Worm (Caenorhabditis elegans) whole organism, L1 larva: Measurements from ENCODE around the gene srw-20.

ENCODE experiments used
- egl-27 ChIP-seq, 2 experiments: fragments of 150-350 bp in 1 of 2; sonication (generic microtip); optimal IDR thresholded peaks; 3 replicates each; lab custom pipeline; 2017 to 2018; ENCODE audit warnings: missing biosample characterization in 2 of 2, missing genetic modification characterization in 2 of 2, missing genetic modification reagents in 2 of 2
- fkh-10 ChIP-seq: sonication (generic microtip); optimal IDR thresholded peaks from 2 replicates; lab custom pipeline; 2017; ENCODE audit warnings: missing biosample characterization, missing genetic modification reagents, missing genetic modification characterization
- fos-1 ChIP-seq: fragments of 150-350 bp; optimal IDR thresholded peaks from 2 replicates; lab custom pipeline; 2014; ENCODE audit warnings: missing biosample characterization, missing genetic modification characterization
- nhr-12 ChIP-seq: sonication (generic microtip); optimal IDR thresholded peaks from 2 replicates; lab custom pipeline; 2017; ENCODE audit warnings: missing biosample characterization, missing genetic modification characterization
- nhr-28 ChIP-seq: fragments of 150-350 bp; optimal IDR thresholded peaks from 2 replicates; lab custom pipeline; 2014; ENCODE audit warnings: missing biosample characterization, missing genetic modification characterization
- zag-1 ChIP-seq: fragments of 150-350 bp; optimal IDR thresholded peaks from 2 replicates; lab custom pipeline; 2014; ENCODE audit warnings: missing biosample characterization, missing genetic modification characterization

- no peak for TF ChIP-seq fos-1 (tag; lab: Kevin White, UChicago)
- TF ChIP-seq zag-1, result no peak
- no peak for TF ChIP-seq egl-27 (tag; optimal IDR thresholded peaks at IDR 0.05; lab: Kevin White, UChicago)
- TF ChIP-seq fkh-10, result no peak
- TF ChIP-seq nhr-12 (tag; lab: Kevin White, UChicago), result no peak
- no peak for TF ChIP-seq nhr-28 (tag; lab: Kevin White, UChicago)
Measured at ce11 chrV:17066634-17067033, 13.1 kb downstream of the srw-20 start.
